Worm (Caenorhabditis elegans) whole organism, L2 larva: ENCODE measurements around the gene B0361.14.

ENCODE experiments used
- C34F6.9 ChIP-seq: fragments of 150-350 bp; optimal IDR thresholded peaks from 2 replicates; lab custom pipeline; 2014; ENCODE audit warnings: missing biosample characterization, missing genetic modification characterization
- F13H6.1 ChIP-seq: sonication (generic microtip); optimal IDR thresholded peaks from 2 replicates; lab custom pipeline; 2016; ENCODE audit warnings: missing genetic modification characterization, missing compliant biosample characterization
- R02D3.7 ChIP-seq: fragments of 150-350 bp; optimal IDR thresholded peaks from 2 replicates; lab custom pipeline; 2014; ENCODE audit warnings: missing biosample characterization, missing genetic modification characterization
- Y55F3AM.14 ChIP-seq: fragments of 200-800 bp; sonication (Bioruptor generic); optimal IDR thresholded peaks from 2 replicates; lab custom pipeline; 2018; ENCODE audit warnings: mild to moderate bottlenecking, missing genetic modification characterization, missing compliant biosample characterization
- ZK546.5 ChIP-seq: sonication (generic microtip); optimal IDR thresholded peaks from 2 replicates; lab custom pipeline; 2017; ENCODE audit warnings: missing biosample characterization, missing genetic modification characterization
- alr-1 ChIP-seq: fragments of 150-350 bp; optimal IDR thresholded peaks from 2 replicates; lab custom pipeline; 2014; ENCODE audit warnings: missing biosample characterization, missing genetic modification characterization
- ceh-82 ChIP-seq: fragments of 150-350 bp; optimal IDR thresholded peaks from 2 replicates; lab custom pipeline; 2014; ENCODE audit warnings: missing biosample characterization, missing genetic modification characterization
- crh-2 ChIP-seq: sonication (generic microtip); optimal IDR thresholded peaks from 2 replicates; lab custom pipeline; 2017; ENCODE audit warnings: missing biosample characterization, missing genetic modification characterization
- dmd-4 ChIP-seq: sonication (generic microtip); optimal IDR thresholded peaks from 2 replicates; lab custom pipeline; 2017; ENCODE audit warnings: missing biosample characterization, missing genetic modification characterization
- egl-27 ChIP-seq: sonication (generic microtip); optimal IDR thresholded peaks from 3 replicates; lab custom pipeline; 2017; ENCODE audit warnings: missing biosample characterization, missing genetic modification reagents, missing genetic modification characterization
- elt-1 ChIP-seq: fragments of 150-350 bp; optimal IDR thresholded peaks from 2 replicates; lab custom pipeline; 2014; ENCODE audit warnings: missing biosample characterization, missing genetic modification characterization
- elt-3 ChIP-seq: sonication (generic microtip); optimal IDR thresholded peaks from 2 replicates; lab custom pipeline; 2017; ENCODE audit warnings: missing biosample characterization, missing genetic modification characterization
- fos-1 ChIP-seq: fragments of 150-350 bp; optimal IDR thresholded peaks from 2 replicates; lab custom pipeline; 2014; ENCODE audit warnings: missing biosample characterization, missing genetic modification characterization
- gmeb-1 ChIP-seq: fragments of 150-350 bp; optimal IDR thresholded peaks from 2 replicates; lab custom pipeline; 2014; ENCODE audit warnings: missing biosample characterization, missing genetic modification characterization
- lin-11 ChIP-seq: fragments of 150-350 bp; sonication (generic microtip); optimal IDR thresholded peaks from 2 replicates; lab custom pipeline; 2014; ENCODE audit warnings: missing biosample characterization, missing genetic modification characterization, inconsistent platforms, mixed read lengths
- lin-13 ChIP-seq: fragments of 150-350 bp; optimal IDR thresholded peaks from 2 replicates; lab custom pipeline; 2014; ENCODE audit warnings: missing biosample characterization, missing genetic modification reagents, missing genetic modification characterization
- lin-39 ChIP-seq: fragments of 150-350 bp; optimal IDR thresholded peaks from 2 replicates; lab custom pipeline; 2014; ENCODE audit warnings: missing biosample characterization, missing genetic modification reagents, missing genetic modification characterization
- lsy-2 ChIP-seq, 2 experiments: fragments of 150-350 bp in 1 of 2; sonication (generic microtip) in 1 of 2; optimal IDR thresholded peaks; 2 replicates each; lab custom pipeline; 2014 to 2017; ENCODE audit warnings: missing biosample characterization in 2 of 2, missing genetic modification characterization in 2 of 2
- mab-5 ChIP-seq: fragments of 150-350 bp; optimal IDR thresholded peaks from 2 replicates; lab custom pipeline; 2014; ENCODE audit warnings: missing biosample characterization, missing genetic modification characterization
- mbf-1 ChIP-seq: sonication (generic microtip); optimal IDR thresholded peaks from 2 replicates; lab custom pipeline; 2017; ENCODE audit warnings: missing biosample characterization, missing genetic modification characterization
- mdl-1 ChIP-seq, 2 experiments: fragments of 150-350 bp in 1 of 2; sonication (generic microtip) in 1 of 2; optimal IDR thresholded peaks; 2 replicates each; lab custom pipeline; 2017; ENCODE audit warnings: missing biosample characterization in 2 of 2, missing genetic modification characterization in 2 of 2
- nhr-11 ChIP-seq: fragments of 150-350 bp; optimal IDR thresholded peaks from 2 replicates; lab custom pipeline; 2014; ENCODE audit warnings: missing biosample characterization, missing genetic modification characterization
- nhr-12 ChIP-seq: fragments of 150-350 bp; optimal IDR thresholded peaks from 2 replicates; lab custom pipeline; 2014; ENCODE audit warnings: missing biosample characterization, missing genetic modification characterization
- nhr-129 ChIP-seq: fragments of 150-350 bp; optimal IDR thresholded peaks from 2 replicates; lab custom pipeline; 2014; ENCODE audit warnings: missing biosample characterization, missing genetic modification characterization
- nhr-237 ChIP-seq: fragments of 150-350 bp; optimal IDR thresholded peaks from 2 replicates; lab custom pipeline; 2014; ENCODE audit warnings: missing biosample characterization, missing genetic modification characterization
- nhr-6 ChIP-seq: fragments of 150-350 bp; optimal IDR thresholded peaks from 2 replicates; lab custom pipeline; 2014; ENCODE audit warnings: missing biosample characterization, missing genetic modification characterization
- nhr-77 ChIP-seq: fragments of 150-350 bp; optimal IDR thresholded peaks from 2 replicates; lab custom pipeline; 2014; ENCODE audit warnings: missing biosample characterization, missing genetic modification characterization
- sma-3 ChIP-seq: sonication (generic microtip); optimal IDR thresholded peaks from 2 replicates; lab custom pipeline; 2016; ENCODE audit warnings: missing genetic modification reagents, missing genetic modification characterization, missing compliant biosample characterization
- sma-9 ChIP-seq, 2 experiments: fragments of 150-350 bp in 1 of 2; sonication (generic microtip) in 1 of 2; optimal IDR thresholded peaks; 2 replicates each; lab custom pipeline; 2014 to 2016; ENCODE audit warnings: missing genetic modification characterization in 2 of 2, mild to moderate bottlenecking in 1 of 2, missing biosample characterization in 1 of 2, missing compliant biosample characterization in 1 of 2, missing genetic modification reagents in 1 of 2, moderate library complexity in 1 of 2
- snpc-4 ChIP-seq: fragments of 150-350 bp; optimal IDR thresholded peaks from 2 replicates; lab custom pipeline; 2014; ENCODE audit warnings: missing biosample characterization, missing genetic modification characterization
- unc-39 ChIP-seq: fragments of 150-350 bp; optimal IDR thresholded peaks from 2 replicates; lab custom pipeline; 2014; ENCODE audit warnings: missing biosample characterization, missing genetic modification characterization
- unc-62 ChIP-seq: fragments of 150-350 bp; optimal IDR thresholded peaks from 2 replicates; lab custom pipeline; 2014; ENCODE audit warnings: missing biosample characterization, missing genetic modification reagents, missing genetic modification characterization
- zag-1 ChIP-seq: fragments of 150-350 bp; optimal IDR thresholded peaks from 2 replicates; lab custom pipeline; 2014; ENCODE audit warnings: missing biosample characterization, missing genetic modification characterization
- ztf-1 ChIP-seq: fragments of 200-800 bp; sonication (Bioruptor generic); conservative IDR thresholded peaks from 2 replicates; pipeline ENCODE4 v1.3.6; 2022; ENCODE audit warnings: missing genetic modification characterization, missing compliant biosample characterization
- ztf-11 ChIP-seq: sonication (generic microtip); optimal IDR thresholded peaks from 2 replicates; lab custom pipeline; 2017; ENCODE audit warnings: missing biosample characterization, missing genetic modification characterization
- ztf-4 ChIP-seq: fragments of 150-350 bp; optimal IDR thresholded peaks from 2 replicates; lab custom pipeline; 2014; ENCODE audit warnings: missing biosample characterization, missing genetic modification characterization

Gene B0361.14

DNA sequence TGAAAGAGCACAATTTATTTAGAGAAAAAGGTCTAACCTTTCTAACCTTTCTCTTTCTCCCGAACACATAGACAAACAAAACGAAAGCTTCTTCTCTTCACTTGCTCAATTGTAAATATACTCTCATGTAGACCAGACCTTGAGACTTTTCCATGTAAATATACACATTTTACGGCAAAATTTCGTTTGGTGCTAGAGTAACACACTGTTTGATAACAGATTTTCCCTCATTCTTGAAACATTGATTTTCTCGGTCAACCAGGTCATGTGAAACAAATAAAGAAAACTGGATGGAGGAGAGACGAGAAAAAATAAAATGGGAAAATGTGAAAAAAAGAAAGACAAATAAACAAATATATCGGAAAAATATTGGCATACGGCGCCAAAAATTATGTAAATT lies 22.7 kb upstream of the B0361.14 start:
- peak; percentile 35 for TF ChIP-seq sma-9 (GFP tag; optimal IDR thresholded peaks at IDR 0.05; lab: Kevin White, UChicago)
- no peak for TF ChIP-seq sma-9 (tag; optimal IDR thresholded peaks at IDR 0.05; lab: Kevin White, UChicago)
- no peak for TF ChIP-seq C34F6.9
- TF ChIP-seq zag-1 (tag; lab: Kevin White, UChicago) = no peak
- no peak for TF ChIP-seq gmeb-1 (tag; lab: Kevin White, UChicago)
- no peak for TF ChIP-seq Y55F3AM.14
- TF ChIP-seq nhr-129 (tag; lab: Kevin White, UChicago) = peak; percentile 41
- no peak for TF ChIP-seq ceh-82 (tag; lab: Kevin White, UChicago)
- TF ChIP-seq lin-13 (GFP tag; lab: Kevin White, UChicago) = no peak
- TF ChIP-seq ztf-4 = no peak
- TF ChIP-seq F13H6.1 = peak; percentile 66
- TF ChIP-seq crh-2 (tag; lab: Kevin White, UChicago) = peak; percentile 11
- TF ChIP-seq snpc-4 (tag; lab: Kevin White, UChicago) = no peak
- no peak for TF ChIP-seq nhr-77
- no peak for TF ChIP-seq ztf-11
- TF ChIP-seq lin-39 (tag; lab: Kevin White, UChicago) = no peak
- no peak for TF ChIP-seq nhr-237 (tag; lab: Kevin White, UChicago)
- no peak for TF ChIP-seq unc-39 (tag; lab: Kevin White, UChicago)
- no peak for TF ChIP-seq mbf-1 (tag; lab: Kevin White, UChicago)
- TF ChIP-seq fos-1 (tag; lab: Kevin White, UChicago) = peak; percentile 8
- TF ChIP-seq lin-11 = no peak
- TF ChIP-seq nhr-12 (tag; lab: Kevin White, UChicago) = no peak
- TF ChIP-seq unc-62 (GFP tag; lab: Kevin White, UChicago) = no peak

DNA sequence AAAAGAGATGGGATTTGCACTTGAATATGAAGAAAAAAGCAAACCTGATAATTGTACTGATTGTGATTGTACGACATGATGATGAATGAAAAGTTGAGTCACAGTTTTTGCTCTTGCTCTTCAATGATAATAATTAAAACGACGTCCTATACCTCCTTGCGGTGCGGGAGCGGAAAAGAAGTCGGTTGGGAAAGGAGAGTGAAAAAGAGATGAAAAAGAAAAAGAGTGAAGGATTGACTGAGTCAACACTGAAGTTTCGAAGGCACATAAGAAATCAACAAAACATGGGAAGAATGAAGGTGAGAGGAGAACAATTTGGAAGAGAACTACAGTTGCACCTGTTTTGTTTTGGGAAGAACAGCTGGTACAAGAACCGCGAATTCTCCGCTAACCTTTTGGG lies 20.1 kb upstream of the B0361.14 start, which contains the start of gene F56C9.8:
Gene F56C9.8, minus strand, starts transcription at position 120 of the 400 bp plus-strand sequence.
- peak; percentile 70 for TF ChIP-seq fos-1 (tag; lab: Kevin White, UChicago)
- TF ChIP-seq nhr-12 (tag; lab: Kevin White, UChicago) = no peak
- TF ChIP-seq nhr-129 (tag; lab: Kevin White, UChicago) = peak; percentile 9

DNA sequence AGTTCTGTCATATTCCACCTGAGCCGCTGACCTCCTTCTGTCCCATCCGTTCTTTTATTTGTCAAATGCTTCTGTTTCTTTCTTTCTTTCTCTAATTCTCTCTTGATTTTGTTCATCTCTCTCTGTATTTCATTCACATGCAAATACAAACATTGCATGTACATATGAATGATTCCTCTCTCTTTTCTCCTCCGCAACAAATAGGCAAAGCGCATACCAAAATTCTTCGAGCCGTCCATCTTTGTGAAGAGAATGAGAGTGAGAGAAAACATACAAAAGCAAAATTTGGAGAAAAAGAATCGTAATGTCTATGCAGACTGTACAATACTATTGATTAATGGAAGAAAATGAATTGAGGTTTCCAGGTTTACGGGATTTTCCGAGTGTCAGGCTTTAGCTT lies 18.0 kb upstream of the B0361.14 start:
- TF ChIP-seq crh-2 (tag; lab: Kevin White, UChicago) (peak; percentile 18), snpc-4 (tag; lab: Kevin White, UChicago) (no peak), fos-1 (tag; lab: Kevin White, UChicago) (peak; percentile 38)

DNA sequence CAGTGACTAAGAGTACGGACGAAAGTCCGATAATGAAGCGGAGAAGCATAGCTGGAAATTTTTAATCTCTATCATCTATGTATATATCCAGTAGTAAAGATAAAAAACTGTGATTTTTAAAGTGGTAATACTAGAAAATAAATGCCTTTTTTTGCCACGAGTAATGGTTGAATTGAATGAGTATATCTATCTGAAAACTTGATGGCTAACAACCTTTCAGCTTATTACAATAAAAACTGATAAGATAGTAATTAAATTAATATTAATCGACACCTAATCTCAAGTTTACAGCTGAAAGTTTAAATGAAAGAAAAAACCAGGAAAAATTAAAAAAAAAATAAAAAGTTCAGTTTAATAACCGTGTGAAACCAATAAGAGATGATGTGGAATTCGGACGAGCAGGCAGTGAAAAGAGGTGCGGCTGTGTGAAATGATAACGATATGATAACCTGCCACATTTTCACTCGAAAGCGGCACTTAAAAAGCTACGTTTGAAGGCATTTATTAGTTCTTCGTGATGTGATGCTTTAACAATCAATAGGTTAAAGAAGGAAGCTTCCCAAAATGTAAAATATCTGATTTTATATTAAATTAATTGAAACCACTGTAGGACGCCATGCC lies 15.7 kb upstream of the B0361.14 start, which contains the start of gene nspg-6:
Gene nspg-6, minus strand, starts transcription at position 51 of the 621 bp plus-strand sequence.
- peak; percentile 65 for TF ChIP-seq crh-2 (tag; lab: Kevin White, UChicago)
- peak; percentile 87 for TF ChIP-seq fos-1 (tag; lab: Kevin White, UChicago)
- TF ChIP-seq snpc-4 (tag; lab: Kevin White, UChicago) = no peak

DNA sequence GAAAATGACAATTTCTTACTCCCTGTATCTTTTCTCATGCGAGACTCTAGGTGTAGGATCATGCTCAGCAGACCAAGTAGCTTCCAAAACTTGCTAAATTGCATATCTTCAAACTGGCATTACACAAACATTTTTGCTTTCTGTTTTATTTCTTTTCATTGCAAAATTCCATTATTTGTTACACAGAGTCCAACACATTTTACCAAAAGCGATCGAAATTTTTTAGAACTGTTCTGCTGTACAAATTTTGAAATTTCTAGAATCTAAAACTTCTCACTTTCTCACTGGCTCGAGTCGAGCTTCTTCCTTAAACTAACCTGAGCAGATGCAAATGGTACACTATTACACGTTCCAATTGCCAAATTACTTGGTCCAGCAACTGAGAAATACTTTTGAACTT lies 15.1 kb upstream of the B0361.14 start:
- TF ChIP-seq sma-3 (no peak), sma-9 (GFP tag; optimal IDR thresholded peaks at IDR 0.05; lab: Kevin White, UChicago) (no peak), sma-9 (tag; optimal IDR thresholded peaks at IDR 0.05; lab: Kevin White, UChicago) (no peak), lin-11 (no peak), dmd-4 (tag; lab: Kevin White, UChicago) (no peak), nhr-11 (tag; lab: Kevin White, UChicago) (no peak), nhr-6 (tag; lab: Kevin White, UChicago) (no peak), elt-3 (tag; lab: Kevin White, UChicago) (no peak), mdl-1 (tag; optimal IDR thresholded peaks at IDR 0.05; lab: Kevin White, UChicago) (no peak), alr-1 (tag; lab: Kevin White, UChicago) (no peak), R02D3.7 (tag; lab: Kevin White, UChicago) (no peak), Y55F3AM.14 (no peak)

DNA sequence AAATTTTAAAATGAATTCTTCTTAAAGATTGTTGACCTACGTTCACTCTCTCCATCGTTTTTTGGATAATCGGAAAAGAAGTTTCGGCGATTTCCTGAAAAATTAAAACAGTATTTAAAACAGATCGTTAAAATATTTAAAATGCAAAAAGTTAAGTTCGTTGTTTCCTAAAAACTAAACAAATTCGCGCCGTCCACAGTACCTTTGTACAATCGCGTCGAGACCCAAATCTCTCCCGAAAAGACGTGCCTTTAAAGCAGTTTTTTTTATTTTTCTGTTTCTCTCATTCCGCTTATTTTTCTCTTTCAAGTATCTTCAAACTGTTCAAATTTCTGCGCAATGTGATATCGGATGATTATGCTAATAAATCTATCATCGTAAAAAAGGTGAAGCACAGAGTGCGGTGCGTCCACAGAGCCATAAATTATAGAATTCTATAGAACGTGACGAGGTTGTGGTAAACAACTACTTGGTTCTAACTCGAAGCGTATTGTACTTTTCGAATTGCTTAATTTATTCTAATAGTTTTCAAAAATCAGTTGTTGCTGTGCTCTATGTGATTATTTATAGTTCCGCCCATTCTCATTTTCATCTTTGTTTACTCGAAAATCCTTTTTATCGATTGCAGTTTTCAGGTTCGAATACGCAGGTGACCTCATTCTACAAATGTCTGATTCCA lies 11.5 kb upstream of the B0361.14 start, which contains the start of the genes F56C9.6 and F56C9.3:
Gene F56C9.6, minus strand, starts transcription at position 112 of the 679 bp plus-strand sequence.
Gene F56C9.3, plus strand, starts transcription at position 629 of the 679 bp plus-strand sequence.
- TF ChIP-seq egl-27 (tag; lab: Kevin White, UChicago) (no peak), lin-39 (tag; lab: Kevin White, UChicago) (no peak), mab-5 (tag; lab: Kevin White, UChicago) (no peak), nhr-77 (no peak), crh-2 (tag; lab: Kevin White, UChicago) (no peak), nhr-6 (tag; lab: Kevin White, UChicago) (no peak), elt-3 (tag; lab: Kevin White, UChicago) (no peak), ztf-11 (no peak), ztf-4 (no peak), dmd-4 (tag; lab: Kevin White, UChicago) (no peak), nhr-237 (tag; lab: Kevin White, UChicago) (no peak), lin-11 (no peak), ztf-1 (GFP tag; lab: Robert Waterston, UW) (no peak), elt-1 (no peak), lsy-2 (tag; optimal IDR thresholded peaks at IDR 0.05; lab: Kevin White, UChicago) (no peak), C34F6.9 (no peak), sma-9 (GFP tag; optimal IDR thresholded peaks at IDR 0.05; lab: Kevin White, UChicago) (no peak), sma-9 (tag; optimal IDR thresholded peaks at IDR 0.05; lab: Kevin White, UChicago) (no peak), ZK546.5 (tag; lab: Kevin White, UChicago) (no peak), nhr-129 (tag; lab: Kevin White, UChicago) (no peak), unc-62 (GFP tag; lab: Kevin White, UChicago) (no peak)
